Worm (Caenorhabditis elegans) whole organism, late embryonic: ENCODE measurements around the gene C50F4.4.
A peak's percentile ranks its signal among the peaks of the same experiment; 100 is the strongest.

ENCODE experiments used
- C08G9.2 ChIP-seq: sonication (generic microtip); optimal IDR thresholded peaks from 2 replicates; lab custom pipeline; 2016; ENCODE audit warnings: mild to moderate bottlenecking, missing genetic modification characterization, moderate library complexity, missing compliant biosample characterization
- C38D4.7 ChIP-seq: fragments of 200-800 bp; sonication (Bioruptor generic); optimal IDR thresholded peaks from 2 replicates; lab custom pipeline; 2018; ENCODE audit warnings: mild to moderate bottlenecking, missing genetic modification characterization, moderate library complexity, missing compliant biosample characterization
- F13H6.1 ChIP-seq: sonication (generic microtip); optimal IDR thresholded peaks from 2 replicates; lab custom pipeline; 2016; ENCODE audit warnings: missing genetic modification characterization, missing compliant biosample characterization
- K02D7.2 ChIP-seq: sonication (generic microtip); optimal IDR thresholded peaks from 2 replicates; lab custom pipeline; 2017; ENCODE audit warnings: mild to moderate bottlenecking, missing genetic modification characterization, missing compliant biosample characterization
- K09A11.1 ChIP-seq: sonication (generic microtip); optimal IDR thresholded peaks from 2 replicates; lab custom pipeline; 2017; ENCODE audit warnings: antibody characterized with exemption, mild to moderate bottlenecking, missing genetic modification characterization, missing compliant biosample characterization; ENCODE audit not compliant: insufficient read depth
- Y22D7AL.16 ChIP-seq: sonication (generic microtip); optimal IDR thresholded peaks from 2 replicates; lab custom pipeline; 2016; ENCODE audit warnings: missing genetic modification characterization, missing compliant biosample characterization
- ceh-14 ChIP-seq: sonication (generic microtip); optimal IDR thresholded peaks from 2 replicates; lab custom pipeline; 2016; ENCODE audit warnings: missing genotype, missing genetic modification characterization, missing compliant biosample characterization
- ceh-2 ChIP-seq: sonication (generic microtip); optimal IDR thresholded peaks from 2 replicates; lab custom pipeline; 2016; ENCODE audit warnings: missing genotype, missing genetic modification characterization, missing compliant biosample characterization
- ceh-30 ChIP-seq: fragments of 150-350 bp; optimal IDR thresholded peaks from 2 replicates; lab custom pipeline; 2014; ENCODE audit warnings: missing biosample characterization, missing genetic modification characterization
- ceh-31 ChIP-seq: sonication (generic microtip); optimal IDR thresholded peaks from 2 replicates; lab custom pipeline; 2016; ENCODE audit warnings: missing genetic modification characterization, missing compliant biosample characterization
- ceh-34 ChIP-seq: sonication (generic microtip); optimal IDR thresholded peaks from 2 replicates; lab custom pipeline; 2016; ENCODE audit warnings: mild to moderate bottlenecking, missing genetic modification characterization, missing compliant biosample characterization
- ceh-45 ChIP-seq: fragments of 200-800 bp; sonication (Bioruptor generic); IDR thresholded peaks from 2 replicates; pipeline ENCODE4 v1.3.6; 2022; ENCODE audit warnings: missing genetic modification reagents, missing genetic modification characterization, missing compliant biosample characterization
- ceh-48 ChIP-seq: sonication (generic microtip); optimal IDR thresholded peaks from 2 replicates; lab custom pipeline; 2016; ENCODE audit warnings: missing genetic modification characterization, inconsistent platforms, missing compliant biosample characterization
- ceh-9 ChIP-seq: sonication (generic microtip); optimal IDR thresholded peaks from 2 replicates; lab custom pipeline; 2016; ENCODE audit warnings: mild to moderate bottlenecking, missing genetic modification characterization, inconsistent platforms, missing compliant biosample characterization
- dve-1 ChIP-seq: sonication (generic microtip); optimal IDR thresholded peaks from 2 replicates; lab custom pipeline; 2017; ENCODE audit warnings: antibody characterized with exemption, mild to moderate bottlenecking, missing genetic modification characterization, missing compliant biosample characterization
- elt-2 ChIP-seq: sonication (generic microtip); optimal IDR thresholded peaks from 2 replicates; lab custom pipeline; 2016; ENCODE audit warnings: missing genetic modification reagents, missing genetic modification characterization, missing compliant biosample characterization
- ets-4 ChIP-seq: sonication (generic microtip); optimal IDR thresholded peaks from 2 replicates; lab custom pipeline; 2016; ENCODE audit warnings: missing genetic modification characterization, missing compliant biosample characterization
- fax-1 ChIP-seq: sonication (generic microtip); optimal IDR thresholded peaks from 2 replicates; lab custom pipeline; 2016; ENCODE audit warnings: missing genotype, missing genetic modification characterization, missing compliant biosample characterization
- fkh-10 ChIP-seq: fragments of 150-350 bp; optimal IDR thresholded peaks from 2 replicates; lab custom pipeline; 2014; ENCODE audit warnings: missing biosample characterization, missing genetic modification reagents, missing genetic modification characterization
- hlh-13 ChIP-seq: fragments of 200-800 bp; sonication (Bioruptor generic); optimal IDR thresholded peaks from 2 replicates; lab custom pipeline; 2018; ENCODE audit warnings: mild to moderate bottlenecking, missing genetic modification characterization, missing compliant biosample characterization
- hlh-15 ChIP-seq: sonication (generic microtip); optimal IDR thresholded peaks from 2 replicates; lab custom pipeline; 2016; ENCODE audit warnings: missing genetic modification characterization, missing compliant biosample characterization
- hlh-6 ChIP-seq: sonication (generic microtip); optimal IDR thresholded peaks from 2 replicates; lab custom pipeline; 2016; ENCODE audit warnings: missing genotype, missing genetic modification characterization, missing compliant biosample characterization
- hlh-8 ChIP-seq: sonication (generic microtip); optimal IDR thresholded peaks from 2 replicates; lab custom pipeline; 2016; ENCODE audit warnings: missing genotype, missing genetic modification characterization, missing compliant biosample characterization
- lim-6 ChIP-seq: sonication (generic microtip); optimal IDR thresholded peaks from 2 replicates; lab custom pipeline; 2016; ENCODE audit warnings: missing genetic modification characterization, missing compliant biosample characterization
- lin-11 ChIP-seq: fragments of 200-800 bp; sonication (Bioruptor generic); optimal IDR thresholded peaks from 2 replicates; lab custom pipeline; 2018; ENCODE audit warnings: mild to moderate bottlenecking, missing genetic modification characterization, missing compliant biosample characterization
- nhr-232 ChIP-seq: sonication (generic microtip); optimal IDR thresholded peaks from 2 replicates; lab custom pipeline; 2016; ENCODE audit warnings: missing genetic modification characterization, missing compliant biosample characterization
- npax-4 ChIP-seq: sonication (generic microtip); optimal IDR thresholded peaks from 2 replicates; lab custom pipeline; 2016; ENCODE audit warnings: missing genetic modification characterization, missing compliant biosample characterization
- pag-3 ChIP-seq: sonication (generic microtip); optimal IDR thresholded peaks from 2 replicates; lab custom pipeline; 2016; ENCODE audit warnings: missing compliant biosample characterization, missing genetic modification characterization, borderline replicate concordance
- pax-1 ChIP-seq: fragments of 150-350 bp; optimal IDR thresholded peaks from 2 replicates; lab custom pipeline; 2014; ENCODE audit warnings: missing biosample characterization, missing genetic modification characterization
- ref-2 ChIP-seq: sonication (generic microtip); optimal IDR thresholded peaks from 2 replicates; lab custom pipeline; 2016; ENCODE audit warnings: missing genetic modification characterization, missing compliant biosample characterization
- sdc-2 ChIP-seq: sonication (generic microtip); optimal IDR thresholded peaks from 2 replicates; lab custom pipeline; 2016; ENCODE audit warnings: missing genotype, missing genetic modification characterization, missing compliant biosample characterization
- sox-2 ChIP-seq: fragments of 200-800 bp; sonication (Bioruptor generic); IDR thresholded peaks from 2 replicates; pipeline ENCODE4 v1.3.6; 2022; ENCODE audit warnings: missing genetic modification reagents, missing genetic modification characterization, missing compliant biosample characterization
- syd-9 ChIP-seq: sonication (generic microtip); optimal IDR thresholded peaks from 2 replicates; lab custom pipeline; 2016; ENCODE audit warnings: mild to moderate bottlenecking, missing genetic modification characterization, moderate library complexity, missing compliant biosample characterization
- tbx-2 ChIP-seq: sonication (generic microtip); optimal IDR thresholded peaks from 2 replicates; lab custom pipeline; 2016; ENCODE audit warnings: missing genetic modification characterization, missing compliant biosample characterization
- unc-3 ChIP-seq, 2 experiments: fragments of 200-800 bp in 1 of 2; sonication (Bioruptor generic) in 1 of 2; sonication (generic microtip) in 1 of 2; conservative IDR thresholded peaks in 1 of 2; optimal IDR thresholded peaks in 1 of 2; 2 replicates each; pipeline versions ENCODE4 v1.3.6 to Lab custom; 2016 to 2022; ENCODE audit warnings: missing compliant biosample characterization in 2 of 2, missing genetic modification characterization in 2 of 2, missing genetic modification reagents in 1 of 2
- unc-42 ChIP-seq: sonication (generic microtip); optimal IDR thresholded peaks from 2 replicates; lab custom pipeline; 2016; ENCODE audit warnings: missing genotype, missing genetic modification characterization, missing compliant biosample characterization
- zip-5 ChIP-seq: sonication (generic microtip); optimal IDR thresholded peaks from 2 replicates; lab custom pipeline; 2016; ENCODE audit warnings: missing genetic modification characterization, missing compliant biosample characterization

Gene C50F4.4

DNA sequence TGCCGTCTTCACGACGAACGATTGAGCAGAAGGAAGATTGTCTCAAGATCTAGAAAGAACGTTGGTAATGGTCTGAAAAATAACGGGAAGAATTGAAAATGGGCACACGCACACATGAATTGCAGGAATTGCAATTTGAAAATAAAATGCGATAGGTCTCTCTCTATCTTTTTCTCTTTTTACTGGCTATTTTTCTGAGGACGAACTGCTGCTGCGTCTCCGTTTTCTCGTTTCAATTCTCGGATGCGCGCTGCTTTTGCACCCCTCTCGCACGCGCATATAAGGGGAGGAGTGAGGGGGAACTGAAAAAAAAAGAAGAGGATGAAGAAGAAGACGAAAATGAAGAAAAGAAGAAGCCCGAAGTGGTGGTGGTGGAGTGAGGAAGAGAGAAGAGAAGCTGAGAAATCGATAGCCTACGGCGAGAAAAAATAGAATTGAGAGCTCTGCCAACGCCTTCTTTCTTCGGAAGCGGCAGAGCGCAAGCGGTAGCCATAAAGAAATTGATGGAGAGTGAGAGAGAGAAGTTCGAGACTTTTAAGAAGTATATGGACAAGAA is 25.1 kb downstream of the C50F4.4 start, which contains the start of gene rgef-1 (continued):
- TF ChIP-seq C08G9.2 (tag; lab: Kevin White, UChicago) (peak; percentile 33), ceh-2 (tag; lab: Kevin White, UChicago) (no peak), K09A11.1 (tag; lab: Kevin White, UChicago) (no peak), sdc-2 (tag; lab: Kevin White, UChicago) (no peak), tbx-2 (tag; lab: Kevin White, UChicago) (peak; percentile 59), ceh-14 (tag; lab: Kevin White, UChicago) (peak; percentile 76)

DNA sequence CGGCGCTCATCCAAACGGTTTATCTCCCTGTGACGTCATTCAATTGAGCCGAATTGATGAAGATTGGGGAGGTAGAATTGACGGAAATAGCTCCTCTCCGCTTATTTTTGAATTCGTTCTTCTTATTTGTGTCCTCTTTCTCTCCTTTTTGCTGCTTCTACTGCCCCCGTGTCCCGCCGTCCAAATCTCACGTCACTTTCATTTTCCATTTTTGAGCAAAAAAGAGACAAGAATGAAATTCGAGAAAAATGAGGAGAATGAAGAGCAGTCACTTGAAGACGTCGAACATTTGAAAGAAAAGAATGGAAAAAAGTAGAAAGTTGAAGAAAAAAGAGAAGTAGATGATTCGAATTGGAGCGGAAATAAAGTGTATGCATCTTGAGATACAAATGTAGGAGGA is 27.0 kb downstream of the C50F4.4 start:
- TF ChIP-seq sdc-2 (tag; lab: Kevin White, UChicago), result no peak
- no peak for TF ChIP-seq ceh-9 (tag; lab: Kevin White, UChicago)
- TF ChIP-seq hlh-15 (tag; lab: Kevin White, UChicago), result no peak
- no peak for TF ChIP-seq ceh-48
- no peak for TF ChIP-seq pax-1 (tag; lab: Kevin White, UChicago)

DNA sequence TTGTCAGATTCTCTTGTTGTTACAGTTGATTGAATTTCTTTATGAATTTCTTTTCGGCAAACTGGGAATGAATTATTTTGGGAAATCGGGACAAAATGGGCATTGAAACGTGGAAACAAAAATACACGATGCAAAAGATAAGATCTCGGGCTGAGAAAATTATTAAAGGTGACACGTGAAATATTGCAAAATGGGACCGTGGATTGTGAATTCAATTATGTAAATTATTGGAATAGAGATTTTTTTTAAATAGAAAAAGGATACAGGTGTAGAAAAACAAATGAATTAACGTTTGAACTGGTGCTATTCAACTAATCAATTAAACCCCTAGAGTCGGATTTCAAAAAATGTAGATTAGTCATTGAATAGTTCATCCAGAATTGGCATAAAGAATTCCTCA is 32.1 kb downstream of the C50F4.4 start, which contains the start of gene F25B3.4:
TSS of gene F25B3.4 (minus strand) at position 101 of the 400 bp plus-strand sequence.
- TF ChIP-seq npax-4 (tag; lab: Kevin White, UChicago) (no peak), ceh-34 (tag; lab: Kevin White, UChicago) (no peak), Y22D7AL.16 (no peak)
- TF ChIP-seq, all 69 proteins: peak for 0

DNA sequence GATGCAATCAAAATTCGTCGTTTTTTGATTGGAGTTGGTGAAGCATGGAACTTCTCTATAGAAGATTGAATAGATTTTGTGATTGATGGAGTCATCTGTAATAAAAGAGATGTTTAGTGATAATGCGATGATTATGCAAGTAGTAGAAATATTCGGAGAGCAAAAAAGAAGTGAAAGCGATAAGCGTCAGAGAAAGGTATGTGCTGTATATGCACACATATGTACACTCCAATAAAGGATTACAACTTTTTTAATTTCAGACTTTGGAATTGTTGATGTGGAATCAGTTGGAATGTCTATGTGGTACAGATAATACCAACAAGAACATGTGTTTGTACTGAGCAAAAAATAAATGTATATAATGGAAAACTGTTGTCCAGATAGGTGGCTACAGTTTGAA is 33.6 kb downstream of the C50F4.4 start, which contains the start of gene F25B3.5:
TSS of gene F25B3.5 (minus strand) at position 101 of the 400 bp plus-strand sequence.
- TF ChIP-seq ceh-45 (no peak), npax-4 (tag; lab: Kevin White, UChicago) (no peak), C38D4.7 (GFP tag; lab: Kevin White, UChicago) (no peak), lim-6 (tag; lab: Kevin White, UChicago) (no peak), fkh-10 (no peak), hlh-15 (tag; lab: Kevin White, UChicago) (no peak), lin-11 (tag; lab: Kevin White, UChicago) (no peak), tbx-2 (tag; lab: Kevin White, UChicago) (no peak), F13H6.1 (tag; lab: Kevin White, UChicago) (no peak), ceh-30 (tag; lab: Kevin White, UChicago) (no peak), hlh-13 (GFP tag; lab: Kevin White, UChicago) (no peak), dve-1 (tag; lab: Kevin White, UChicago) (no peak), hlh-6 (tag; lab: Kevin White, UChicago) (no peak)
- TF ChIP-seq, all 69 proteins: peak for 0

DNA sequence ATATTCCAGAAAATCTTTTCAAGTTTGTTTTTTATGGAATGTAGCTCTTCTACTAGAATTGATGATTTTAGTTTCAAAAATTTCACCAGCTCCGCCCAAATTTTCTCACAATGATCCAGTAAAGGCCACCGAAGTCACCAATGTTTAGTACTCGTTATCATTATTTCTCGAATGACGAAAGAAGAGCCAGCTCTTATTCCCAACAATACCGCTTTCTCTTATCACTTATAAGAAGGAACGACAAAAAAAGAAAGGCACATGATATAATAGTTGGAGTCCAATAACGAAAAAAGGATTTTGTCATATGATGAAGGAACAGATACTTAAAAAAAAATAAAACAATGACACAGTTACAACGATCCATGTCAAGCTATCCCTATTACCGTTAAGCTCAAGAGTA is 34.5 kb downstream of the C50F4.4 start:
- TF ChIP-seq elt-2 (tag; lab: Kevin White, UChicago), result peak; percentile 3
- TF ChIP-seq ref-2 (tag; lab: Kevin White, UChicago), result no peak
- no peak for TF ChIP-seq hlh-8 (tag; lab: Kevin White, UChicago)
- TF ChIP-seq fkh-10, result no peak
- no peak for TF ChIP-seq C38D4.7 (GFP tag; lab: Kevin White, UChicago)

DNA sequence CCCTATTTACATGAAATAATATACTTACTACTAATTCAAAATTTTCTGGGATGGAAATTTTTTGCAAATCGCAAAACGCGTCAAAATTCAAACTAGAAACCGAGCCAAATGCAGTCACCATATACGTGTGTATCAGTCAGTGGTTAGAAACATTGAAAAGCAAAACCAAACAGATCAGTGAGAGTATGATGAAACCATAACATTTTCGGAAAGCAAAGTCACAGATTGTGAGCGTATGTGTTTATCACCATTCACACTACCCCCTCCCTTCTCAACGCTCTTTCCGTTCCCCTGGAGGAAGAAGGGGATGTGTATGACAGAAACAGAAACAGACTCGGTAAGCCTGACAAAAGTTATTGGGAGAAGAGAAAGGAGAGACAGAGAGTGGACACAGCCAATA is 35.1 kb downstream of the C50F4.4 start:
- TF ChIP-seq pag-3 (tag; lab: Kevin White, UChicago) (no peak), elt-2 (tag; lab: Kevin White, UChicago) (no peak), ceh-31 (tag; lab: Kevin White, UChicago) (no peak), K02D7.2 (tag; lab: Kevin White, UChicago) (no peak), syd-9 (tag; lab: Kevin White, UChicago) (no peak), C08G9.2 (tag; lab: Kevin White, UChicago) (no peak), unc-42 (tag; lab: Kevin White, UChicago) (no peak), sox-2 (GFP tag; lab: Robert Waterston, UW) (no peak), unc-3 (GFP tag; conservative IDR thresholded peaks at IDR 0.05; lab: Robert Waterston, UW) (no peak), unc-3 (tag; optimal IDR thresholded peaks at IDR 0.05; lab: Kevin White, UChicago) (no peak), hlh-8 (tag; lab: Kevin White, UChicago) (no peak), zip-5 (tag; lab: Kevin White, UChicago) (no peak), ceh-48 (no peak), ceh-14 (tag; lab: Kevin White, UChicago) (no peak), fax-1 (tag; lab: Kevin White, UChicago) (no peak), nhr-232 (no peak), ref-2 (tag; lab: Kevin White, UChicago) (no peak), lin-11 (tag; lab: Kevin White, UChicago) (no peak), ets-4 (tag; lab: Kevin White, UChicago) (no peak)
